Fruit fly (Drosophila melanogaster) whole organism: Measurements from ENCODE around the gene rg.

Source experiments
- CG8478 ChIP-seq: fragments of >200 bp; optimal IDR thresholded peaks from 2 replicates; lab custom pipeline; 2018; ENCODE audit warnings: inconsistent platforms
- Dll ChIP-seq: fragments of >200 bp; optimal IDR thresholded peaks from 2 replicates; lab custom pipeline; 2017
- EcR ChIP-seq, 2 experiments: fragments of >200 bp; optimal IDR thresholded peaks; 2 replicates each; lab custom pipeline; 2017; ENCODE audit warnings: missing biosample characterization in 2 of 2, missing genetic modification characterization in 2 of 2, missing genetic modification reagents in 2 of 2
- pan ChIP-seq: fragments of >200 bp; optimal IDR thresholded peaks from 2 replicates; lab custom pipeline; 2017
- psq ChIP-seq: fragments of >200 bp; optimal IDR thresholded peaks from 2 replicates; lab custom pipeline; 2017
- usp ChIP-seq: fragments of >200 bp; optimal IDR thresholded peaks from 2 replicates; lab custom pipeline; 2017; ENCODE audit warnings: missing biosample characterization, missing genetic modification characterization, mixed read lengths

The rg gene

dm6 chrX:5113091-5113490, 27.5 kb downstream of the rg start:
- TF ChIP-seq EcR (GFP tag; optimal IDR thresholded peaks at IDR 0.05; lab: Kevin White, UChicago) (no peak), psq (no peak), usp (GFP tag; lab: Kevin White, UChicago) (no peak), Dll (no peak), CG8478 (no peak), pan (lab: Kevin White, UChicago) (no peak)

dm6 chrX:5131598-5131997, 46.0 kb downstream of the rg start, which contains the start of gene Rpn13R:
TSS of gene Rpn13R (plus strand) at chrX:5131898.
- TF ChIP-seq usp (GFP tag; lab: Kevin White, UChicago) (no peak), Dll (no peak), pan (lab: Kevin White, UChicago) (no peak), EcR (GFP tag; optimal IDR thresholded peaks at IDR 0.05; lab: Kevin White, UChicago) (no peak), psq (no peak), CG8478 (no peak)

dm6 chrX:5143810-5144209, 58.3 kb downstream of the rg start:
- TF ChIP-seq Dll (no peak), EcR (GFP tag; optimal IDR thresholded peaks at IDR 0.05; lab: Kevin White, UChicago) (no peak), usp (GFP tag; lab: Kevin White, UChicago) (no peak), psq (no peak), pan (lab: Kevin White, UChicago) (no peak), CG8478 (no peak)

dm6 chrX:5152888-5153287, 67.3 kb downstream of the rg start:
- TF ChIP-seq psq (no peak), CG8478 (no peak), pan (lab: Kevin White, UChicago) (no peak), Dll (no peak), EcR (GFP tag; optimal IDR thresholded peaks at IDR 0.05; lab: Kevin White, UChicago) (no peak), usp (GFP tag; lab: Kevin White, UChicago) (no peak)

DNA sequence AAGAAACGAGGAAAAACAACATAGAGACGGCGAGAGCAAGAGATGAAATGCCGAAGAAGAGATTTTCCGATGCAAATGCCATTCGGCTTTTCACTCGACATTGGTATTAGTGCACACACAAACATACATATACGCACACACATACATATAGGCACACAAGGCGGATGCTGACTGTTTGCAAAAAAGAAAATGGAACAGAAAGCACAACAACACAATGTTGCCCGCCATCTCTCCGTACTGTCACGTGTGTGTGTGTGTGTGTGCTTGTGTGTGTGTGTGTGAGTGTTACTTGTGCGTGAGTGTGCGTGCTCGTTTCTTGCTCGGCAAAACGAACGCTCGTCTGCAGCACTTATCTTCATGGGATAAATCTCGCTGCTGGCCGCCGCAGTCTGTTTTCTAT, 79.4 kb downstream of the rg start:
- no peak for TF ChIP-seq Dll
- no peak for TF ChIP-seq pan (lab: Kevin White, UChicago)
- TF ChIP-seq CG8478, result no peak
- TF ChIP-seq EcR (GFP tag; optimal IDR thresholded peaks at IDR 0.05; lab: Kevin White, UChicago), result no peak
- no peak for TF ChIP-seq usp (GFP tag; lab: Kevin White, UChicago)
- no peak for TF ChIP-seq psq

DNA sequence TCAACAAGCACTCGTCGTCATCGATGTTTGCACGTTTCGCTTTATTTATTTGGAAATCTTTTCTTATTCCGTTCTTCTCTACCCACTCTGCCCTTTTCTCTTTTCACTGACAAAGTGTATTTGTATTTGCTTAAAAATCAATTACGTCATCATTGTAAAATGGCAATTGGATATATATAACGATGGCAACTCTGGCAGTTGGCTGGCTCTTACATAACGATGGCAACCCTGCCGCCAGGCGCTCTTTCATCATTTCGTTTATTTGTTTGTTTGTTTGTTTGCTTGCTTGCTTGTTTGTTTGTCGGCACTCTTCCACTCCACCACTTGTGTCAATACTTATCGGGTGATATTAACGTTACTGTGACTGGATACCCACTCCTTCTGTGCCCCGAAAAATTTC, 82.6 kb downstream of the rg start:
- TF ChIP-seq pan (lab: Kevin White, UChicago) (no peak), Dll (no peak), EcR (GFP tag; optimal IDR thresholded peaks at IDR 0.05; lab: Kevin White, UChicago) (no peak), psq (no peak), usp (GFP tag; lab: Kevin White, UChicago) (no peak), CG8478 (no peak)

- TF ChIP-seq psq (no peak), CG8478 (no peak)
These were observed 96.7 kb downstream of the rg start, which contains the start of gene CG5062 for dm6 chrX:5182269-5182668. TSS of gene CG5062 (minus strand) at chrX:5182369.

DNA sequence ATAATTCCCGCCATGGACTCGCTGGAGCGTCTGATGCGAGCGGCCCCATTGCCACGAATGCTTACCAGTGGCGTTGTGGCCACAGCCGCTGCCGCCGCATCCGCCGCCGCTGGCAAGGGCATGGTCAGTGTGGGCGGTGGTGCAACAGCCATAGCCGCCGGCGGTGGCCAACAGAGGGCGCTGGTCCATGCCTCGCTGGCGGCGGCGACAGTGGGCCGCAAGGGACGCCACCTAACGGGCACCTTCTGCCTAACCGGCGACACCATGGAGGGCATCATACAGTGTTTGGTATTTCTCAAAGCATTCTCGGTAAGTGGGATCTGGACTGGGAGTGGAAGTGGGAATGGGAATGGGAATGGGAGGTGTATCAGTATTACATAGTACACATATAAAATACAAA, 101.6 kb downstream of the rg start:
- no peak for TF ChIP-seq Dll
- no peak for TF ChIP-seq CG8478
- TF ChIP-seq EcR (GFP tag; optimal IDR thresholded peaks at IDR 0.05; lab: Kevin White, UChicago), result no peak
- TF ChIP-seq pan (lab: Kevin White, UChicago), result no peak
- TF ChIP-seq usp (GFP tag; lab: Kevin White, UChicago), result no peak
- TF ChIP-seq psq, result no peak

DNA sequence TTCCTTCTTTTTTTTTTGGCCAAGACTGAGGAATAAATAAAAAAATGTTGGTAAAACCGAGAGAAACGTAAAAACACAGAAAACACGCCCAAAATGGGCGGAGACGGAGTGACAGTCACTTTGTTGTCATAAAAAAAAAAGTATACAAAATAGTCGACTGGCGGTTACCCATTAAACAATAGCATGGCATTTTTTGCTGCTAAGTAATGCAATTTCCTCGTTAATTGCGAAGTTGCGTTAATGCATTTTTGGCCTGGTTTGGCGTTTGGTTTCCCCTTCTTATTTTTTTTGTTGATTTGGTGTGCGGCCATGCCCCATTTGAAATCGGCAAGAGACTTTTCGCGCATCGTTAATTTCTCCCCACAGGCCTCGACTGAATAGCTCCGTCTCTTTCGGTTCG, 103.8 kb downstream of the rg start:
- TF ChIP-seq psq, result no peak
- no peak for TF ChIP-seq EcR (GFP tag; optimal IDR thresholded peaks at IDR 0.05; lab: Kevin White, UChicago)
- no peak for TF ChIP-seq usp (GFP tag; lab: Kevin White, UChicago)
- no peak for TF ChIP-seq CG8478

- TF ChIP-seq CG8478, result no peak
- no peak for TF ChIP-seq Dll
- TF ChIP-seq usp (GFP tag; lab: Kevin White, UChicago), result no peak
- TF ChIP-seq EcR (GFP tag; optimal IDR thresholded peaks at IDR 0.05; lab: Kevin White, UChicago), result no peak
- no peak for TF ChIP-seq pan (lab: Kevin White, UChicago)
- TF ChIP-seq psq, result no peak
These were observed 118.1 kb downstream of the rg start for dm6 chrX:5203674-5204073.

DNA sequence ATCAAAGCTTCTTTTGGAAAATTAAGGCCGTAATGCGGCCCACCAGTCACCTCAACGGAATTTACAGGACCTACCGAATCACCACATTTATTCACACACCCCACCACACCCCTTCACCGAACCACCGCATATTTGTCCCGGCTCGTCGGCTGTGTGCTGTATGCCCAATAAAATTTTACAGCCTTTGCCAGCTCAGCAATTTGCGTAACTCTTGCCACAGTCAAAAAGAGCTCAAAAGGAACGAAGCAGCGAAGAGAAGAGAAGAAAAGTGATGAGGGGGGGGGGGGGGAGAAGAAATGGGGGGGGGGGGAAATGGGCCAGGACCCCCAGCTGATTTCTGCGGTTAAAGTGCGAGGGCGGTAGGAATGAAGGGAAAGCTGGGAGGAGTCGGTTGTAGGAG, 120.6 kb downstream of the rg start:
- TF ChIP-seq pan (lab: Kevin White, UChicago) (no peak), Dll (no peak), psq (no peak), CG8478 (no peak), EcR (GFP tag; optimal IDR thresholded peaks at IDR 0.05; lab: Kevin White, UChicago) (no peak), usp (GFP tag; lab: Kevin White, UChicago) (no peak)

DNA sequence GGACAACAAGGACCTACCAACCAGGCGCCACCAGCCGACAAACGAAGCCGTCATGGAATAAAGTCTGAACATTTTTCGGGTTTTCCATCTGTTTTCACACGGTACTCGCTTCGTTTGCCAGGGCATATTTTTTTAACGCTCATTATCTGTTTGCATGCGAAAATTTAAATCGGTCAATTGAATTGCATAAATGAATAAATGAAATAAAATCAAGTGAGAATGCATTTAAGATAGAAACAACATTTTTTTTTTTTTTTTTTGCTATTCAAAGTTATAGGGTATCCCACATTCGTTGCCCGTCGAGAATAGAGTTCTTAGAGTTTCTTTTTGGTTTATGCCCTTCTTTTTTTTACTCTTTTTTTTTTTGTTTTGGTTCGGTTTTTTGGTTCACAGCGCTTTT, 200.3 kb downstream of the rg start:
- TF ChIP-seq psq, result no peak
- no peak for TF ChIP-seq CG8478
- TF ChIP-seq pan (lab: Kevin White, UChicago), result no peak
- no peak for TF ChIP-seq Dll
- TF ChIP-seq usp (GFP tag; lab: Kevin White, UChicago), result no peak

- TF ChIP-seq Dll, result no peak
- TF ChIP-seq psq, result no peak
These were observed 201.0 kb downstream of the rg start for dm6 chrX:5286513-5286912.

DNA sequence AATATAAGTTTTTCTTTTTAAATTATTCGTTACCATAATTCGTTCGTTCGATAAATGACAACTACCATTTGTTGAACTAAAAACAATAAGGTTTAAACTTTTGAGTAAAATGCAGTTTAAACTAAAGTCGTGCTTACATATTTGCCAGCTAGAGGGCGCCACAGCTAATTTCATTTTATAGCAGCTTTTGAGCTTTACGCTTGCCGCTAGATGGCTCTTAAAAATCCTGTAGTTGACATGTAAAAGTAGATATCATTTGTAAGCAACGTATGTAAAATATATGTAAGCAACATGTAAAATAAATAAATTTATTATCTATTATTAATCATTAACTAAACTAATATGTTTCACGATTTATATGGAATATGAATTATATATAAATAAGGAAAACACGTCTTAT, 204.1 kb downstream of the rg start:
- no peak for TF ChIP-seq Dll
